Fruit fly (Drosophila melanogaster): ENCODE results near the gene cype.

DNA sequence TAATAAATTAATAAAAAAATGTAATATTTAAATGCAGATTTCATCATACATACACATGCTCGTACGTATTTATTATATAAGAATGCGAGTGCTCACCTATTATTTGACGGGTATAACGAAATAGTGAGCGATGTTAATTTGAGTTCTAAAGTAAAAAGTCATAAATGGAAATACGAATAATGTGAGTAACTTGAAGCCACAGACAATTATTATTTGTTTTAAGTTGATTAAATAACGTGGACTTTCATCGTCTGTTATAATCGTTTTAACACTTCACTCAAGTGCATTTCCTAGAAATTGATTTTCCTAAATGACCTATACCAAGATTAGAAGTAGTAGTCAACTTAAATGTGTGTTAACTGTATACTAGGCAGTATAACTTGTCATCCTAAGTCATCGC, 24.7 kb upstream of the cype start:
- TF ChIP-seq cic (GFP tag; optimal IDR thresholded peaks at IDR 0.05) (no peak), CG7045 (GFP tag; optimal IDR thresholded peaks at IDR 0.05) (peak; percentile 66), CG1620 (GFP tag; optimal IDR thresholded peaks at IDR 0.05) (peak; percentile 1), Crg-1 (GFP tag; optimal IDR thresholded peaks at IDR 0.05) (peak; percentile 8), CG5204 (GFP tag; optimal IDR thresholded peaks at IDR 0.05) (peak; percentile 77), CG14711 (tag; optimal IDR thresholded peaks at IDR 0.05) (peak; percentile 65), CG7101 (tag; optimal IDR thresholded peaks at IDR 0.05) (peak; percentile 71), bab1 (GFP tag; optimal IDR thresholded peaks at IDR 0.05) (peak; percentile 38), ovo (GFP tag; optimal IDR thresholded peaks at IDR 0.05) (peak; percentile 61)

Measured in whole organism, adult.